Fruit fly (Drosophila melanogaster) whole organism, embryonic: ENCODE data around the gene CG31467.

Source experiments
- Atf6 ChIP-seq: fragments of 200-800 bp; sonication (Bioruptor generic); IDR thresholded peaks from 2 replicates; pipeline ENCODE4 v1.3.6; 2022; ENCODE audit warnings: missing biosample characterization, missing genetic modification characterization
- CG10366 ChIP-seq: fragments of 200-800 bp; sonication (Bioruptor generic); IDR thresholded peaks from 2 replicates; pipeline ENCODE4 v1.3.6; 2022; ENCODE audit warnings: missing biosample characterization, missing genetic modification characterization
- CG11456 ChIP-seq: fragments of 200-800 bp; sonication (Bioruptor generic); IDR thresholded peaks from 3 replicates; pipeline ENCODE4 v1.3.6; 2022; ENCODE audit warnings: missing biosample characterization, missing genetic modification characterization
- CG12659 ChIP-seq: fragments of 200-800 bp; sonication (Bioruptor generic); optimal IDR thresholded peaks from 3 replicates; lab custom pipeline; 2017; ENCODE audit warnings: mild to moderate bottlenecking, missing biosample characterization, missing genetic modification reagents, missing genetic modification characterization
- CG13296 ChIP-seq: fragments of 200-800 bp; sonication (Bioruptor generic); optimal IDR thresholded peaks from 3 replicates; lab custom pipeline; 2018; ENCODE audit warnings: missing biosample characterization, mild to moderate bottlenecking, missing genetic modification characterization
- CG13424 ChIP-seq: fragments of 200-800 bp; sonication (Bioruptor generic); optimal IDR thresholded peaks from 2 replicates; lab custom pipeline; 2019; ENCODE audit warnings: missing biosample characterization, mild to moderate bottlenecking, missing genetic modification characterization, moderate library complexity
- CG14441 ChIP-seq: fragments of 200-800 bp; sonication (Bioruptor generic); IDR thresholded peaks from 2 replicates; pipeline ENCODE4 v1.3.6; 2022; ENCODE audit warnings: missing biosample characterization, missing genetic modification characterization
- CG17802 ChIP-seq: fragments of 200-800 bp; sonication (Bioruptor generic); optimal IDR thresholded peaks from 2 replicates; lab custom pipeline; 2018; ENCODE audit warnings: missing biosample characterization, mild to moderate bottlenecking, missing genetic modification characterization, moderate library complexity
- CG18619 ChIP-seq: fragments of 200-800 bp; sonication (Bioruptor generic); optimal IDR thresholded peaks from 3 replicates; lab custom pipeline; 2017; ENCODE audit warnings: missing biosample characterization, mild to moderate bottlenecking, missing genetic modification characterization
- CG2120 ChIP-seq: fragments of 200-800 bp; sonication (Bioruptor generic); optimal IDR thresholded peaks from 3 replicates; lab custom pipeline; 2016; ENCODE audit warnings: missing biosample characterization, missing genetic modification characterization
- CG2889 ChIP-seq: fragments of 200-800 bp; sonication (Bioruptor generic); IDR thresholded peaks from 3 replicates; pipeline ENCODE4 v1.3.6; 2022; ENCODE audit warnings: missing biosample characterization, missing genetic modification characterization
- CG32532 ChIP-seq: fragments of 200-800 bp; sonication (Bioruptor generic); IDR thresholded peaks from 2 replicates; pipeline ENCODE4 v1.3.6; 2022; ENCODE audit warnings: missing biosample characterization, missing genetic modification characterization
- CG4820 ChIP-seq: fragments of 200-800 bp; sonication (Bioruptor generic); optimal IDR thresholded peaks from 3 replicates; lab custom pipeline; 2016; ENCODE audit warnings: missing biosample characterization, missing genetic modification characterization
- CG7357 ChIP-seq: fragments of 200-800 bp; sonication (Bioruptor generic); IDR thresholded peaks from 3 replicates; pipeline ENCODE4 v1.3.6; 2022; ENCODE audit warnings: missing biosample characterization, missing genetic modification characterization
- CG7786 ChIP-seq: fragments of 200-800 bp; sonication (Bioruptor generic); optimal IDR thresholded peaks from 2 replicates; lab custom pipeline; 2016; ENCODE audit warnings: missing biosample characterization, missing genetic modification characterization
- CG8281 ChIP-seq: fragments of 200-800 bp; sonication (Bioruptor generic); optimal IDR thresholded peaks from 2 replicates; lab custom pipeline; 2018; ENCODE audit warnings: missing biosample characterization, mild to moderate bottlenecking, missing genetic modification characterization, moderate library complexity
- CrebB ChIP-seq: fragments of 200-800 bp; sonication (Bioruptor generic); optimal IDR thresholded peaks from 3 replicates; lab custom pipeline; 2018; ENCODE audit warnings: missing biosample characterization, mild to moderate bottlenecking, missing genetic modification characterization
- Dbx ChIP-seq: fragments of 200-800 bp; sonication (Bioruptor generic); IDR thresholded peaks from 3 replicates; pipeline ENCODE4 v1.3.6; 2022; ENCODE audit warnings: missing biosample characterization, missing genetic modification characterization
- Doc2 ChIP-seq: fragments of 200-800 bp; sonication (Bioruptor generic); IDR thresholded peaks from 2 replicates; pipeline ENCODE4 v1.3.6; 2022; ENCODE audit warnings: missing biosample characterization, missing genetic modification characterization
- E2f2 ChIP-seq: fragments of 200-800 bp; sonication (Bioruptor generic); IDR thresholded peaks from 2 replicates; pipeline ENCODE4 v1.3.6; 2022; ENCODE audit warnings: missing biosample characterization, missing genetic modification characterization
- Ets65A ChIP-seq: fragments of 200-800 bp; sonication (Bioruptor generic); peaks from one replicate; lab custom pipeline; 2016; ENCODE audit warnings: missing biosample characterization, missing genetic modification characterization
- GATAe ChIP-seq: fragments of 200-800 bp; sonication (Bioruptor generic); conservative IDR thresholded peaks from 2 replicates; pipeline ENCODE4 v1.3.6; 2022; ENCODE audit warnings: missing biosample characterization, missing genetic modification characterization
- HLH54F ChIP-seq: fragments of 200-800 bp; sonication (Bioruptor generic); optimal IDR thresholded peaks from 3 replicates; lab custom pipeline; 2016; ENCODE audit warnings: missing biosample characterization, missing genetic modification characterization
- HmgD ChIP-seq: fragments of 200-800 bp; sonication (Bioruptor generic); optimal IDR thresholded peaks from 3 replicates; lab custom pipeline; 2016; ENCODE audit warnings: missing biosample characterization, missing genetic modification characterization
- Hmx ChIP-seq: fragments of 200-800 bp; sonication (Bioruptor generic); optimal IDR thresholded peaks from 2 replicates; lab custom pipeline; 2016; ENCODE audit warnings: missing biosample characterization, missing genetic modification characterization
- NfI ChIP-seq: fragments of 200-800 bp; sonication (Bioruptor generic); optimal IDR thresholded peaks from 3 replicates; lab custom pipeline; 2018; ENCODE audit warnings: missing biosample characterization, mild to moderate bottlenecking, missing genetic modification characterization, moderate library complexity
- Rx ChIP-seq: fragments of 200-800 bp; sonication (Bioruptor generic); IDR thresholded peaks from 2 replicates; pipeline ENCODE4 v1.3.6; 2022; ENCODE audit warnings: missing biosample characterization, missing genetic modification characterization
- Six4 ChIP-seq: fragments of 200-800 bp; sonication (Bioruptor generic); optimal IDR thresholded peaks from 2 replicates; lab custom pipeline; 2016; ENCODE audit warnings: missing biosample characterization, missing genetic modification characterization
- Sox102F ChIP-seq: fragments of 200-800 bp; sonication (Bioruptor generic); optimal IDR thresholded peaks from 2 replicates; lab custom pipeline; 2018; ENCODE audit warnings: missing biosample characterization, mild to moderate bottlenecking, missing genetic modification characterization, moderate library complexity
- Sry-β ChIP-seq: fragments of 200-800 bp; sonication (Bioruptor generic); optimal IDR thresholded peaks from 2 replicates; lab custom pipeline; 2018; ENCODE audit warnings: missing biosample characterization, mild to moderate bottlenecking, missing genetic modification characterization, moderate library complexity
- ato ChIP-seq: fragments of 200-800 bp; sonication (Bioruptor generic); IDR thresholded peaks from 2 replicates; pipeline ENCODE4 v1.3.6; 2022; ENCODE audit warnings: missing biosample characterization, missing genetic modification characterization; ENCODE audit not compliant: partially characterized antibody
- crc ChIP-seq: fragments of 200-800 bp; sonication (Bioruptor generic); optimal IDR thresholded peaks from 2 replicates; lab custom pipeline; 2016; ENCODE audit warnings: missing biosample characterization, missing genetic modification characterization
- crp ChIP-seq, 2 experiments: fragments of 200-800 bp; sonication (Bioruptor generic); optimal IDR thresholded peaks; 2 replicates in 1 of 2; 3 replicates in 1 of 2; lab custom pipeline; 2017; ENCODE audit warnings: missing biosample characterization in 2 of 2, missing genetic modification characterization in 2 of 2, mild to moderate bottlenecking in 1 of 2, moderate library complexity in 1 of 2
- dmrt11E ChIP-seq: fragments of 200-800 bp; sonication (Bioruptor generic); optimal IDR thresholded peaks from 3 replicates; lab custom pipeline; 2018; ENCODE audit warnings: missing biosample characterization, mild to moderate bottlenecking, missing genetic modification characterization, moderate library complexity
- dysf ChIP-seq: fragments of 200-800 bp; sonication (Bioruptor generic); IDR thresholded peaks from 3 replicates; pipeline ENCODE4 v1.3.6; 2022; ENCODE audit warnings: missing biosample characterization, missing genetic modification characterization
- en ChIP-seq: fragments of 200-800 bp; sonication (Bioruptor generic); optimal IDR thresholded peaks from 2 replicates; lab custom pipeline; 2016; ENCODE audit warnings: missing biosample characterization, missing genetic modification characterization
- fru ChIP-seq: fragments of >200 bp; optimal IDR thresholded peaks from 2 replicates; lab custom pipeline; 2017
- grn ChIP-seq: fragments of 200-800 bp; sonication (Bioruptor generic); optimal IDR thresholded peaks from 3 replicates; lab custom pipeline; 2017; ENCODE audit warnings: missing biosample characterization, missing genetic modification characterization
- ind ChIP-seq: fragments of 200-800 bp; sonication (Bioruptor generic); optimal IDR thresholded peaks from 3 replicates; lab custom pipeline; 2016; ENCODE audit warnings: missing biosample characterization, missing genetic modification characterization
- insv ChIP-seq, 2 experiments: fragments of 200-800 bp; sonication (Bioruptor generic); optimal IDR thresholded peaks; 3 replicates each; lab custom pipeline; 2016 to 2018; ENCODE audit warnings: missing biosample characterization in 2 of 2, missing genetic modification characterization in 2 of 2
- klu ChIP-seq: fragments of 200-800 bp; sonication (Bioruptor generic); IDR thresholded peaks from 2 replicates; pipeline ENCODE4 v1.3.6; 2022; ENCODE audit warnings: missing biosample characterization, missing genetic modification characterization
- lov ChIP-seq, 2 experiments: fragments of 200-800 bp in 1 of 2; fragments of >200 bp in 1 of 2; sonication (Bioruptor generic) in 1 of 2; IDR thresholded peaks in 1 of 2; optimal IDR thresholded peaks in 1 of 2; 2 replicates in 1 of 2; 3 replicates in 1 of 2; pipeline versions ENCODE4 v1.3.6 to Lab custom; 2017 to 2022; ENCODE audit warnings: missing biosample characterization in 1 of 2, missing genetic modification characterization in 1 of 2
- mirr ChIP-seq: fragments of 200-800 bp; sonication (Bioruptor generic); optimal IDR thresholded peaks from 3 replicates; lab custom pipeline; 2018; ENCODE audit warnings: missing biosample characterization, mild to moderate bottlenecking, missing genetic modification characterization
- oc ChIP-seq: fragments of 200-800 bp; sonication (Bioruptor generic); optimal IDR thresholded peaks from 2 replicates; lab custom pipeline; 2018; ENCODE audit warnings: missing biosample characterization, mild to moderate bottlenecking, missing genetic modification characterization, moderate library complexity
- pfk ChIP-seq: fragments of 200-800 bp; sonication (Bioruptor generic); optimal IDR thresholded peaks from 2 replicates; lab custom pipeline; 2018; ENCODE audit warnings: missing biosample characterization, mild to moderate bottlenecking, missing genetic modification characterization, moderate library complexity
- phol ChIP-seq: fragments of 200-800 bp; sonication (Bioruptor generic); optimal IDR thresholded peaks from 3 replicates; lab custom pipeline; 2018; ENCODE audit warnings: missing biosample characterization, mild to moderate bottlenecking, missing genetic modification characterization, moderate library complexity
- pum ChIP-seq: fragments of 200-800 bp; sonication (Bioruptor generic); optimal IDR thresholded peaks from 2 replicates; lab custom pipeline; 2016; ENCODE audit warnings: missing biosample characterization, missing genetic modification characterization
- salm ChIP-seq: fragments of 200-800 bp; sonication (Bioruptor generic); optimal IDR thresholded peaks from 2 replicates; lab custom pipeline; 2018; ENCODE audit warnings: missing biosample characterization, mild to moderate bottlenecking, missing genetic modification characterization
- sc ChIP-seq, 3 experiments: fragments of >200 bp in 2 of 3; fragments of 200-800 bp in 1 of 3; sonication (Bioruptor generic) in 1 of 3; optimal IDR thresholded peaks; 2 replicates in 2 of 3; 3 replicates in 1 of 3; lab custom pipeline; 2017; ENCODE audit warnings: mild to moderate bottlenecking in 1 of 3, missing biosample characterization in 1 of 3, missing genetic modification characterization in 1 of 3, missing genetic modification reagents in 1 of 3
- tup ChIP-seq: fragments of 200-800 bp; sonication (Bioruptor generic); optimal IDR thresholded peaks from 2 replicates; lab custom pipeline; 2016; ENCODE audit warnings: missing biosample characterization, mild to moderate bottlenecking, missing genetic modification characterization, moderate library complexity
- unc-4 ChIP-seq: fragments of 200-800 bp; sonication (Bioruptor generic); IDR thresholded peaks from 2 replicates; pipeline ENCODE4 v1.3.6; 2022; ENCODE audit warnings: missing biosample characterization, missing genetic modification characterization; ENCODE audit not compliant: partially characterized antibody

Gene CG31467

DNA sequence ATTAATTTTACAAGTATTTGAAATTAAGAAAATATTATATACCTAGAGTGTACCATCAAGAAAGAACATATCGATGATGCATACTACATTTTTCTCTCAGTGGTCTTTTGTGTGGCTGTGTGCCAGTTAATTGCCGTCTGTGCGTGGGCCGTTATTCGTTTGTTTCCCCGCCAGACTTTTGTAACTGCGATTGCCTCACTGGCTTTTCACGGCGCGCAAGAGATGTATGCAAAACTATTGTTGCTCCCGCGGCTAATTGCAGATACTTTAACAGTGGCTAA lies 25.0 kb downstream of the CG31467 start (continued):
- peak; percentile 51; the same call in 1 of the 2 replicates for TF ChIP-seq Rx (GFP tag; lab: Robert Waterston, UW)
- no peak for TF ChIP-seq ato
- TF ChIP-seq GATAe (GFP tag; lab: Robert Waterston, UW) = no peak
- TF ChIP-seq HmgD (GFP tag; lab: Kevin White, UChicago) = no peak
- TF ChIP-seq pum (GFP tag; lab: Kevin White, UChicago) = no peak
- peak; percentile 38; the same call in 1 of the 3 replicates for TF ChIP-seq CG2889
- TF ChIP-seq crp (GFP tag; optimal IDR thresholded peaks at IDR 0.05; lab: Kevin White, UChicago) = no peak
- TF ChIP-seq Dbx (GFP tag; lab: Robert Waterston, UW) = 0 out of 3 replicates have a peak, but pooled peaks have one; percentile 17
- peak; percentile 71 for TF ChIP-seq dysf
- TF ChIP-seq CG2120 (GFP tag; lab: Kevin White, UChicago) = no peak
- TF ChIP-seq CG17802 = no peak
- TF ChIP-seq pfk = no peak
- peak; percentile 75 for TF ChIP-seq CG10366 (GFP tag; lab: Robert Waterston, UW)
- no peak for TF ChIP-seq CG7786 (GFP tag; lab: Kevin White, UChicago)
- peak; percentile 74 for TF ChIP-seq CG14441 (GFP tag; lab: Robert Waterston, UW)
- TF ChIP-seq crc = no peak
- TF ChIP-seq NfI (GFP tag; lab: Kevin White, UChicago) = peak; percentile 25
- TF ChIP-seq CG13424 (tag; lab: Kevin White, UChicago) = peak; percentile 2
- TF ChIP-seq Atf6 (GFP tag; lab: Robert Waterston, UW) = peak; percentile 52; the same call in 1 of the 2 replicates
- TF ChIP-seq CG7357 (GFP tag; lab: Robert Waterston, UW) = no peak
- TF ChIP-seq CG4820 (GFP tag; lab: Kevin White, UChicago) = peak; percentile 9
- no peak for TF ChIP-seq grn (GFP tag; lab: Kevin White, UChicago)
- TF ChIP-seq oc (tag; lab: Kevin White, UChicago) = peak; percentile 4
- no peak for TF ChIP-seq CG12659
- no peak for TF ChIP-seq lov (optimal IDR thresholded peaks at IDR 0.05; lab: Kevin White, UChicago)
- peak; percentile 79 for TF ChIP-seq lov (GFP tag; IDR thresholded peaks at IDR 0.05; lab: Robert Waterston, UW)
- peak; percentile 49 for TF ChIP-seq phol
- TF ChIP-seq Six4 (GFP tag; lab: Kevin White, UChicago) = no peak
- TF ChIP-seq Sry-β (GFP tag; lab: Kevin White, UChicago) = no peak
- TF ChIP-seq en (GFP tag; lab: Kevin White, UChicago) = no peak
- TF ChIP-seq fru (lab: Kevin White, UChicago) = no peak
- TF ChIP-seq Ets65A (GFP tag; lab: Kevin White, UChicago) = no peak
- TF ChIP-seq mirr = no peak
- no peak for TF ChIP-seq salm (tag; lab: Kevin White, UChicago)
- peak; percentile 40 for TF ChIP-seq dmrt11E (tag; lab: Kevin White, UChicago)
- no peak for TF ChIP-seq HLH54F (GFP tag; lab: Kevin White, UChicago)
- TF ChIP-seq ind (GFP tag; lab: Kevin White, UChicago) = peak; percentile 8
- no peak for TF ChIP-seq sc (optimal IDR thresholded peaks at IDR 0.05; lab: Kevin White, UChicago)
- no peak for TF ChIP-seq sc (GFP tag; optimal IDR thresholded peaks at IDR 0.05; lab: Kevin White, UChicago)
- peak; percentile 5; the same call in 1 of the 2 replicates for TF ChIP-seq E2f2 (GFP tag; lab: Robert Waterston, UW)
- TF ChIP-seq CG18619 (GFP tag; lab: Kevin White, UChicago) = no peak
- no peak for TF ChIP-seq CG8281
- TF ChIP-seq tup (GFP tag; lab: Kevin White, UChicago) = no peak
- TF ChIP-seq klu (GFP tag; lab: Robert Waterston, UW) = peak; percentile 42; the same call in 1 of the 2 replicates
- TF ChIP-seq unc-4 (GFP tag; lab: Robert Waterston, UW) = no peak
- peak; percentile 44 for TF ChIP-seq Sox102F
- no peak for TF ChIP-seq CrebB
- no peak for TF ChIP-seq Doc2 (GFP tag; lab: Robert Waterston, UW)
- no peak for TF ChIP-seq CG13296 (GFP tag; lab: Kevin White, UChicago)
- no peak for TF ChIP-seq insv (GFP tag; optimal IDR thresholded peaks at IDR 0.05; lab: Kevin White, UChicago)
- peak; percentile 75; the same call in 2 of the 3 replicates for TF ChIP-seq CG11456 (GFP tag; lab: Robert Waterston, UW)
- TF ChIP-seq CG32532 (GFP tag; lab: Robert Waterston, UW) = peak; percentile 80
- no peak for TF ChIP-seq Hmx (GFP tag; lab: Kevin White, UChicago)
